Fruit fly (Drosophila melanogaster): ENCODE results near the gene CG13895.

DNA sequence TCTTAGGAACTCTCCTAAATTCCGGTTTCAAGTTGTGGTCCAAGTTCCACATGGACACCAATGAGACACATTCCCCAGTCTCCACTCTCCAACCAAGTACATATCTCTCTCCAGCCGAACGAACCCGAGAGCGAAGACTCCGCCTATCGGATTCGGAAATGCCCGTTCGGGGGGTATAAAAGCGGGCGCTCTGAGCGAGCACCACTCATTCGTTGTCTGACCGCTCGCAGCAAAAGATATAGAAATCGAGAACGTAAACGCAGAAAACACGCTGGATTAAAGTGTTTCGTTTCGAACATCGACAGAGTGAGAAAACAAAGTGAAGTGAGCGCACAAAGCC is 41.2 kb upstream of the CG13895 start, which contains the start of gene emc:
- TF ChIP-seq pad (GFP tag; optimal IDR thresholded peaks at IDR 0.05) = peak; percentile 99
- TF ChIP-seq CG11617 (GFP tag; optimal IDR thresholded peaks at IDR 0.05) = peak; percentile 65
- peak; percentile 76 for TF ChIP-seq bab1 (GFP tag; optimal IDR thresholded peaks at IDR 0.05)
- TF ChIP-seq CG7101 (tag; optimal IDR thresholded peaks at IDR 0.05) = peak; percentile 78
- TF ChIP-seq Hr96 (GFP tag; optimal IDR thresholded peaks at IDR 0.05) = peak; percentile 66
- TF ChIP-seq CG14711 (tag; optimal IDR thresholded peaks at IDR 0.05) = peak; percentile 52
- TF ChIP-seq tj (GFP tag; optimal IDR thresholded peaks at IDR 0.05) = peak; percentile 47
- TF ChIP-seq kay (GFP tag; ENCODE audit: borderline replicate concordance) = peak; percentile 79
- TF ChIP-seq CG5204 (GFP tag; optimal IDR thresholded peaks at IDR 0.05) = no peak
- peak; percentile 39 for TF ChIP-seq toe (GFP tag; optimal IDR thresholded peaks at IDR 0.05)
